Worm (Caenorhabditis elegans): ENCODE measurements around the gene vhp-1.

The vhp-1 gene

DNA sequence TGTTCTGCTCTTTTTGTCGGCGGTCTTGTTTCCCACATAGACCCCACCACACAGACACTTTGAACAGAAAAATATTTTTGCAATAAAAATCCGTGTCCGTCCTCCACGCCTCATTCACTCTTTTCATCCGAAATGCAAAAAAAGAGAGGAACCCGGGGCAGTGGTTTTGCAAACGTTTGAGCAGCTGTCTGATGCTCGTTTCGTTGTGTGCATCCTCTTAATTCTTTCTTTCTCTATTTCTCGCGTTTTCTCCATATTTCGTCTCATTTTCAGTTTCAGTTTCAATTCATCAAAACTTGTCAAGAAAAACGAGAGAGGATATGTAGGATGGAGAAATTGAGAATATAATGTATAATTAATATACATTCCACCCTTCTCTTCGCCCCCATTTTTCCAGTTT lies 14.1 kb upstream of the vhp-1 start:
- TF ChIP-seq R02D3.7 (tag; optimal IDR thresholded peaks at IDR 0.05) (no peak), nhr-42 (GFP tag; IDR thresholded peaks at IDR 0.05) (no peak), unc-62 (GFP tag; optimal IDR thresholded peaks at IDR 0.05 in 1 of 2) (peak in 1 of 2 experiments; percentile 35), unc-62 (tag; optimal IDR thresholded peaks at IDR 0.05) (no peak), daf-16 (GFP tag; optimal IDR thresholded peaks at IDR 0.05) (peak in 1 of 2 experiments; percentile 38), daf-16 (tag; optimal IDR thresholded peaks at IDR 0.05) (no peak), hif-1 (tag; optimal IDR thresholded peaks at IDR 0.05) (no peak)

- TF ChIP-seq zip-2 (tag; optimal IDR thresholded peaks at IDR 0.05) (no peak), unc-62 (GFP tag; optimal IDR thresholded peaks at IDR 0.05 in 1 of 2) (peak in 1 of 2 experiments; percentile 91), unc-62 (tag; optimal IDR thresholded peaks at IDR 0.05) (no peak)
These were observed 13.4 kb upstream of the vhp-1 start for ce11 chrII:5309720-5310119.

DNA sequence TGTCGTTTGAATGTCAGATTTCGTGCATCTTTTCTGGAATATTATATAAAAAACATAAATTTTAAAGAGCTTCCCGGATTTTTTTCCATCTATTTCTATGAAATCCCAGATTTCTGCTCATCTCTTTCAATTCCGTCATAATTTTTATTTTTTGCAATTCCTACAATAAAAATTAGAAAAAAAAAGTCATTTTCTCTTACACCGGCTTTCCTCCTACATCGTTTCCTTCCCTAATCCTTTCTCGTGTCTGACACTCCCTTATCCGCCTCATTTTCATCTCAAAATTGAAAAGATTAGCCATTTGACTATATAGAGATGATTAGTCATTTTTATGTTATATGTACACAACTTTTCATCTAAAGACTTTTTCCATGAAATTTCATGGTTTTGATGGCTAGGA lies 12.3 kb upstream of the vhp-1 start:
- TF ChIP-seq zip-2 (tag; optimal IDR thresholded peaks at IDR 0.05) (no peak), aha-1 (tag) (peak; percentile 83)

DNA sequence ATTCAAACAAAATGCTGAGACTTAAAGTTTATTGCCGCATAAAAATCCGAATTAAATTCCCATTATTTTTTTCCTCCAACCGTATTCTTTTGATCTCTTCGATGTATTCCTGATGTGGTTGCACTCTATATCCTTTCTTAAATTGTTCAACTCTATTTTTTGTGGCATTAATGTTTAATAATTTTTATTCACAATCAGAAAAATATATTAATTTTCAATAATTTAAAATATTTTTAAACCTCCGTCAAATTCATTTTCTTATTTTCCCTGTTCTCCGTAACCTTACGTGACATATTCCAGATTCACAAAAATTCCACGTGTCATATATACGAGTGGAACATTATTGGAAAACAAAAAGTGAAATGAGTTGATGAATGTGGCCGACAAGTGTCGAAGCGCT lies 11.3 kb upstream of the vhp-1 start, which contains the start of gene gcy-12:
Gene gcy-12, plus strand, starts transcription at position 301 of the 400 bp plus-strand sequence.
- TF ChIP-seq ces-1 (GFP tag; optimal IDR thresholded peaks at IDR 0.05), result no peak
- no peak for TF ChIP-seq dmd-6 (GFP tag; IDR thresholded peaks at IDR 0.05)
- TF ChIP-seq spr-1 (tag; optimal IDR thresholded peaks at IDR 0.05), result no peak
- no peak for TF ChIP-seq zfp-3 (GFP tag; conservative IDR thresholded peaks at IDR 0.05)
- TF ChIP-seq zip-11 (GFP tag; IDR thresholded peaks at IDR 0.05), result no peak
- TF ChIP-seq ceh-82 (tag; optimal IDR thresholded peaks at IDR 0.05), result no peak
- no peak for TF ChIP-seq F49E8.2 (tag; optimal IDR thresholded peaks at IDR 0.05; ENCODE audit: borderline replicate concordance)

ce11 chrII:5320205-5320951 lies 2.7 kb upstream of the vhp-1 start:
- TF ChIP-seq nhr-237 (tag; optimal IDR thresholded peaks at IDR 0.05) (no peak), daf-16 (GFP tag; optimal IDR thresholded peaks at IDR 0.05) (no peak), daf-16 (tag; optimal IDR thresholded peaks at IDR 0.05) (peak; percentile 56), duxl-1 (tag; optimal IDR thresholded peaks at IDR 0.05; ENCODE audit: poor library complexity) (no peak), ztf-11 (tag; optimal IDR thresholded peaks at IDR 0.05) (no peak), zip-11 (GFP tag; IDR thresholded peaks at IDR 0.05) (no peak), pha-4 (GFP tag; IDR thresholded peaks at IDR 0.05) (no peak), pha-4 (tag; optimal IDR thresholded peaks at IDR 0.05) (peak; percentile 81), zfp-2 (tag; optimal IDR thresholded peaks at IDR 0.05) (no peak), dmd-8 (GFP tag; IDR thresholded peaks at IDR 0.05) (no peak), nhr-76 (tag; optimal IDR thresholded peaks at IDR 0.05) (no peak), lir-3 (tag; optimal IDR thresholded peaks at IDR 0.05) (no peak), snpc-1.2 (GFP tag; IDR thresholded peaks at IDR 0.05) (no peak), lin-29 (GFP tag; IDR thresholded peaks at IDR 0.05) (no peak), lim-7 (GFP tag; IDR thresholded peaks at IDR 0.05) (no peak), nhr-6 (tag; optimal IDR thresholded peaks at IDR 0.05) (no peak), nhr-42 (GFP tag; IDR thresholded peaks at IDR 0.05) (no peak), ceh-44 (GFP tag; IDR thresholded peaks at IDR 0.05) (no peak), F49E8.2 (tag; optimal IDR thresholded peaks at IDR 0.05; ENCODE audit: borderline replicate concordance) (no peak), nhr-111 (GFP tag; optimal IDR thresholded peaks at IDR 0.05) (no peak), tra-1 (GFP tag; IDR thresholded peaks at IDR 0.05) (no peak), fos-1 (tag; optimal IDR thresholded peaks at IDR 0.05) (no peak), hlh-11 (tag; optimal IDR thresholded peaks at IDR 0.05) (peak; percentile 31), daf-12 (tag; optimal IDR thresholded peaks at IDR 0.05) (no peak), egl-43 (GFP tag; IDR thresholded peaks at IDR 0.05) (no peak), gei-8 (GFP tag; optimal IDR thresholded peaks at IDR 0.05) (no peak), zag-1 (tag; optimal IDR thresholded peaks at IDR 0.05) (no peak), ceh-20 (GFP tag; IDR thresholded peaks at IDR 0.05) (no peak), nhr-28 (tag; optimal IDR thresholded peaks at IDR 0.05) (peak; percentile 97), unc-39 (tag; optimal IDR thresholded peaks at IDR 0.05) (no peak), mes-2 (tag; optimal IDR thresholded peaks at IDR 0.05; ENCODE audit: poor library complexity, severe bottlenecking) (no peak), nhr-11 (tag; optimal IDR thresholded peaks at IDR 0.05) (no peak), F10B5.3 (tag; optimal IDR thresholded peaks at IDR 0.05) (no peak)
